Worm (Caenorhabditis elegans) whole organism, early embryonic: Measurements from ENCODE around the gene pxl-1.

ENCODE experiments used
- B0310.2 ChIP-seq: sonication (generic microtip); optimal IDR thresholded peaks from 2 replicates; lab custom pipeline; 2016; ENCODE audit warnings: mild to moderate bottlenecking, missing genetic modification characterization, missing compliant biosample characterization
- F13C5.2 ChIP-seq: sonication (generic microtip); optimal IDR thresholded peaks from 2 replicates; lab custom pipeline; 2017; ENCODE audit warnings: mild to moderate bottlenecking, missing genetic modification characterization, inconsistent platforms, missing compliant biosample characterization
- aly-1 ChIP-seq: sonication (generic microtip); optimal IDR thresholded peaks from 2 replicates; lab custom pipeline; 2016; ENCODE audit warnings: missing genetic modification characterization, missing compliant biosample characterization
- ama-1 ChIP-seq: fragments of 150-350 bp; optimal IDR thresholded peaks from 2 replicates; lab custom pipeline; 2014
- ceh-13 ChIP-seq: fragments of 200-800 bp; sonication (Bioruptor generic); optimal IDR thresholded peaks from 2 replicates; lab custom pipeline; 2018; ENCODE audit warnings: mild to moderate bottlenecking, missing genetic modification characterization, missing compliant biosample characterization
- ceh-36 ChIP-seq: sonication (generic microtip); optimal IDR thresholded peaks from 2 replicates; lab custom pipeline; 2016; ENCODE audit warnings: missing genetic modification characterization, inconsistent platforms, missing compliant biosample characterization
- ets-7 ChIP-seq: sonication (generic microtip); optimal IDR thresholded peaks from 2 replicates; lab custom pipeline; 2016; ENCODE audit warnings: missing genotype, missing genetic modification characterization, missing compliant biosample characterization
- flt-1 ChIP-seq: fragments of 200-800 bp; sonication (Bioruptor generic); IDR thresholded peaks from 2 replicates; pipeline ENCODE4 v1.3.6; 2022; ENCODE audit warnings: missing genetic modification characterization, missing compliant biosample characterization
- hmbx-1 ChIP-seq: sonication (generic microtip); optimal IDR thresholded peaks from 2 replicates; lab custom pipeline; 2016; ENCODE audit warnings: mild to moderate bottlenecking, missing genetic modification characterization, missing compliant biosample characterization
- hmg-4 ChIP-seq: fragments of 200-800 bp; sonication (Bioruptor generic); optimal IDR thresholded peaks from 2 replicates; lab custom pipeline; 2018; ENCODE audit warnings: mild to moderate bottlenecking, missing genetic modification characterization, missing compliant biosample characterization
- hnd-1 ChIP-seq: sonication (generic microtip); optimal IDR thresholded peaks from 2 replicates; lab custom pipeline; 2016; ENCODE audit warnings: missing genetic modification characterization, missing compliant biosample characterization
- pes-1 ChIP-seq: fragments of 200-800 bp; sonication (Bioruptor generic); IDR thresholded peaks from 2 replicates; pipeline ENCODE4 v1.3.6; 2022; ENCODE audit warnings: missing genetic modification reagents, missing genetic modification characterization, missing compliant biosample characterization
- scrt-1 ChIP-seq: fragments of 200-800 bp; sonication (Bioruptor generic); IDR thresholded peaks from 2 replicates; pipeline ENCODE4 v1.3.6; 2022; ENCODE audit warnings: missing genetic modification characterization, missing compliant biosample characterization
- sea-1 ChIP-seq: fragments of 200-800 bp; sonication (Bioruptor generic); conservative IDR thresholded peaks from 2 replicates; pipeline ENCODE4 v1.3.6; 2022; ENCODE audit warnings: missing genetic modification characterization, missing compliant biosample characterization
- tbx-11 ChIP-seq: fragments of 200-800 bp; sonication (Bioruptor generic); IDR thresholded peaks from 2 replicates; pipeline ENCODE4 v1.3.6; 2022; ENCODE audit warnings: missing genetic modification characterization, missing compliant biosample characterization
- tbx-37 ChIP-seq: fragments of 200-800 bp; sonication (Bioruptor generic); conservative IDR thresholded peaks from 2 replicates; pipeline ENCODE4 v1.3.6; 2022; ENCODE audit warnings: missing genetic modification reagents, missing genetic modification characterization, missing compliant biosample characterization
- tra-4 ChIP-seq: sonication (generic microtip); optimal IDR thresholded peaks from 2 replicates; lab custom pipeline; 2017; ENCODE audit warnings: missing genetic modification characterization, missing compliant biosample characterization

The pxl-1 gene

ce11 chrIII:5936992-5937391 lies 41.2 kb upstream of the pxl-1 start, which contains the start of gene EGAP1.1:
Gene EGAP1.1, minus strand, starts transcription at chrIII:5937220.
- TF ChIP-seq tra-4 (tag; lab: Kevin White, UChicago) (no peak), hnd-1 (tag; lab: Kevin White, UChicago) (no peak), tbx-37 (GFP tag; lab: Robert Waterston, UW) (no peak), ama-1 (lab: Kevin White, UChicago) (no peak), scrt-1 (no peak), hmbx-1 (tag; lab: Kevin White, UChicago) (no peak), pes-1 (no peak), B0310.2 (tag; lab: Kevin White, UChicago) (no peak), F13C5.2 (tag; lab: Kevin White, UChicago) (no peak), tbx-11 (GFP tag; lab: Robert Waterston, UW) (no peak), aly-1 (no peak), ets-7 (no peak), flt-1 (no peak), ceh-36 (tag; lab: Kevin White, UChicago) (no peak), sea-1 (no peak)

ce11 chrIII:5934138-5934658 lies 38.4 kb upstream of the pxl-1 start:
- TF ChIP-seq tra-4 (tag; lab: Kevin White, UChicago): no peak

- TF ChIP-seq aly-1 (no peak), ceh-13 (GFP tag; lab: Kevin White, UChicago) (no peak), tbx-11 (GFP tag; lab: Robert Waterston, UW) (no peak), flt-1 (no peak), hmbx-1 (tag; lab: Kevin White, UChicago) (no peak), ets-7 (no peak), ama-1 (lab: Kevin White, UChicago) (no peak), ceh-36 (tag; lab: Kevin White, UChicago) (no peak), tra-4 (tag; lab: Kevin White, UChicago) (no peak), scrt-1 (no peak)
These were observed 37.0 kb upstream of the pxl-1 start, which contains the start of gene zmp-1 for ce11 chrIII:5932853-5933252. Gene zmp-1, minus strand, starts transcription at chrIII:5932953.

- TF ChIP-seq ceh-36 (tag; lab: Kevin White, UChicago): no peak
- TF ChIP-seq hnd-1 (tag; lab: Kevin White, UChicago): no peak
- no peak for TF ChIP-seq F13C5.2 (tag; lab: Kevin White, UChicago)
- no peak for TF ChIP-seq flt-1
- TF ChIP-seq hmbx-1 (tag; lab: Kevin White, UChicago): no peak
- TF ChIP-seq tra-4 (tag; lab: Kevin White, UChicago): no peak
- TF ChIP-seq pes-1: no peak
- no peak for TF ChIP-seq scrt-1
- no peak for TF ChIP-seq tbx-37 (GFP tag; lab: Robert Waterston, UW)
- TF ChIP-seq ceh-13 (GFP tag; lab: Kevin White, UChicago): no peak
- TF ChIP-seq hmg-4 (GFP tag; lab: Kevin White, UChicago): no peak
- no peak for TF ChIP-seq ets-7
These were observed 35.7 kb upstream of the pxl-1 start, which contains the start of gene EGAP1.5 for ce11 chrIII:5931433-5931994. Gene EGAP1.5, plus strand, starts transcription at chrIII:5931721.

ce11 chrIII:5930659-5931058 lies 34.8 kb upstream of the pxl-1 start:
- no peak for TF ChIP-seq B0310.2 (tag; lab: Kevin White, UChicago)
- TF ChIP-seq ama-1 (lab: Kevin White, UChicago): no peak
- TF ChIP-seq tbx-11 (GFP tag; lab: Robert Waterston, UW): no peak
- TF ChIP-seq hmg-4 (GFP tag; lab: Kevin White, UChicago): no peak
- no peak for TF ChIP-seq ets-7
- no peak for TF ChIP-seq hmbx-1 (tag; lab: Kevin White, UChicago)
- TF ChIP-seq scrt-1: no peak
- TF ChIP-seq ceh-36 (tag; lab: Kevin White, UChicago): no peak
- no peak for TF ChIP-seq hnd-1 (tag; lab: Kevin White, UChicago)
- no peak for TF ChIP-seq aly-1
- TF ChIP-seq flt-1: no peak
- no peak for TF ChIP-seq sea-1
- no peak for TF ChIP-seq pes-1
- no peak for TF ChIP-seq ceh-13 (GFP tag; lab: Kevin White, UChicago)
- TF ChIP-seq F13C5.2 (tag; lab: Kevin White, UChicago): no peak
- no peak for TF ChIP-seq tra-4 (tag; lab: Kevin White, UChicago)
- TF ChIP-seq tbx-37 (GFP tag; lab: Robert Waterston, UW): no peak

- TF ChIP-seq tbx-11 (GFP tag; lab: Robert Waterston, UW) (no peak), B0310.2 (tag; lab: Kevin White, UChicago) (no peak), hmg-4 (GFP tag; lab: Kevin White, UChicago) (no peak), tbx-37 (GFP tag; lab: Robert Waterston, UW) (no peak), ets-7 (no peak), hnd-1 (tag; lab: Kevin White, UChicago) (no peak), hmbx-1 (tag; lab: Kevin White, UChicago) (no peak)
These were observed 29.9 kb upstream of the pxl-1 start, which contains the start of the genes dnc-2 and bcl-7 for ce11 chrIII:5925724-5926123. Gene dnc-2, minus strand, starts transcription at chrIII:5925756. Gene bcl-7, plus strand, starts transcription at chrIII:5926086.

- no peak for TF ChIP-seq ceh-13 (GFP tag; lab: Kevin White, UChicago)
- TF ChIP-seq hnd-1 (tag; lab: Kevin White, UChicago): no peak
- no peak for TF ChIP-seq flt-1
- no peak for TF ChIP-seq B0310.2 (tag; lab: Kevin White, UChicago)
- TF ChIP-seq hmg-4 (GFP tag; lab: Kevin White, UChicago): no peak
- no peak for TF ChIP-seq hmbx-1 (tag; lab: Kevin White, UChicago)
- TF ChIP-seq sea-1: no peak
- TF ChIP-seq pes-1: no peak
- no peak for TF ChIP-seq tbx-37 (GFP tag; lab: Robert Waterston, UW)
- TF ChIP-seq ets-7: no peak
- TF ChIP-seq scrt-1: no peak
- TF ChIP-seq aly-1: no peak
- TF ChIP-seq ama-1 (lab: Kevin White, UChicago): no peak
- no peak for TF ChIP-seq tbx-11 (GFP tag; lab: Robert Waterston, UW)
These were observed 26.4 kb upstream of the pxl-1 start for ce11 chrIII:5922236-5922635.
